Fruit fly (Drosophila melanogaster) whole organism, embryonic: ENCODE measurements around the gene Spn88Eb.

Source experiments
- Ada2b ChIP-seq: fragments of 200-800 bp; sonication (Bioruptor generic); IDR thresholded peaks from 2 replicates; pipeline ENCODE4 v1.3.6; 2022; ENCODE audit warnings: missing biosample characterization, missing genetic modification characterization
- Atf6 ChIP-seq: fragments of 200-800 bp; sonication (Bioruptor generic); IDR thresholded peaks from 2 replicates; pipeline ENCODE4 v1.3.6; 2022; ENCODE audit warnings: missing biosample characterization, missing genetic modification characterization
- BEAF-32 ChIP-seq: fragments of 200-800 bp; sonication (Bioruptor generic); optimal IDR thresholded peaks from 3 replicates; lab custom pipeline; 2017; ENCODE audit warnings: missing biosample characterization, missing genetic modification characterization, mild to moderate bottlenecking, moderate library complexity, missing genetic modification reagents
- BtbVII ChIP-seq: fragments of 200-800 bp; sonication (Bioruptor generic); optimal IDR thresholded peaks from 3 replicates; lab custom pipeline; 2017; ENCODE audit warnings: missing biosample characterization, mild to moderate bottlenecking, missing genetic modification characterization
- CG10462 ChIP-seq: fragments of 200-800 bp; sonication (Bioruptor generic); optimal IDR thresholded peaks from 2 replicates; lab custom pipeline; 2016; ENCODE audit warnings: missing biosample characterization, missing genetic modification characterization
- CG11723 ChIP-seq: fragments of 200-800 bp; sonication (Bioruptor generic); optimal IDR thresholded peaks from 2 replicates; lab custom pipeline; 2017; ENCODE audit warnings: missing biosample characterization, mild to moderate bottlenecking, missing genetic modification characterization
- CG12071 ChIP-seq: fragments of 200-800 bp; sonication (Bioruptor generic); optimal IDR thresholded peaks from 3 replicates; lab custom pipeline; 2018; ENCODE audit warnings: missing biosample characterization, mild to moderate bottlenecking, missing genetic modification characterization
- CG12236 ChIP-seq: fragments of 200-800 bp; sonication (Bioruptor generic); optimal IDR thresholded peaks from 2 replicates; lab custom pipeline; 2016; ENCODE audit warnings: missing biosample characterization, missing genetic modification characterization
- CG15514 ChIP-seq: fragments of 200-800 bp; sonication (Bioruptor generic); optimal IDR thresholded peaks from 3 replicates; lab custom pipeline; 2017; ENCODE audit warnings: missing biosample characterization, missing genetic modification characterization, mild to moderate bottlenecking, moderate library complexity, missing genetic modification reagents
- CG17361 ChIP-seq: fragments of 200-800 bp; sonication (Bioruptor generic); IDR thresholded peaks from 3 replicates; pipeline ENCODE4 v1.3.6; 2022; ENCODE audit warnings: missing biosample characterization, missing genetic modification characterization
- CG17829 ChIP-seq: fragments of 200-800 bp; optimal IDR thresholded peaks from 2 replicates; lab custom pipeline; 2019; ENCODE audit warnings: missing biosample characterization, mild to moderate bottlenecking, missing genetic modification characterization, moderate library complexity
- CG2129 ChIP-seq: fragments of 200-800 bp; sonication (Bioruptor generic); IDR thresholded peaks from 2 replicates; pipeline ENCODE4 v1.3.6; 2022; ENCODE audit warnings: missing biosample characterization, missing genetic modification characterization; ENCODE audit not compliant: partially characterized antibody
- CG30403 ChIP-seq: fragments of 200-800 bp; sonication (Bioruptor generic); optimal IDR thresholded peaks from 3 replicates; lab custom pipeline; 2016; ENCODE audit warnings: missing biosample characterization, missing genetic modification characterization
- CG3163 ChIP-seq: fragments of 200-800 bp; sonication (Bioruptor generic); optimal IDR thresholded peaks from 3 replicates; lab custom pipeline; 2016; ENCODE audit warnings: missing biosample characterization, missing genetic modification characterization
- CG32767 ChIP-seq: fragments of 200-800 bp; sonication (Bioruptor generic); IDR thresholded peaks from 2 replicates; pipeline ENCODE4 v1.3.6; 2022; ENCODE audit warnings: missing biosample characterization, missing genetic modification characterization
- CG4360 ChIP-seq: fragments of 200-800 bp; sonication (Bioruptor generic); IDR thresholded peaks from 2 replicates; pipeline ENCODE4 v1.3.6; 2022; ENCODE audit warnings: missing biosample characterization, missing genetic modification characterization
- CG5180 ChIP-seq: fragments of 200-800 bp; sonication (Bioruptor generic); optimal IDR thresholded peaks from 3 replicates; lab custom pipeline; 2017; ENCODE audit warnings: missing biosample characterization, missing genetic modification characterization, mild to moderate bottlenecking, moderate library complexity, missing genetic modification reagents
- CG6854 ChIP-seq: fragments of 200-800 bp; sonication (Bioruptor generic); optimal IDR thresholded peaks from 3 replicates; lab custom pipeline; 2017; ENCODE audit warnings: missing biosample characterization, mild to moderate bottlenecking, missing genetic modification characterization
- CG7372 ChIP-seq: fragments of 200-800 bp; sonication (Bioruptor generic); IDR thresholded peaks from 2 replicates; pipeline ENCODE4 v1.3.6; 2022; ENCODE audit warnings: missing biosample characterization, missing genetic modification characterization
- Dbx ChIP-seq: fragments of 200-800 bp; sonication (Bioruptor generic); IDR thresholded peaks from 3 replicates; pipeline ENCODE4 v1.3.6; 2022; ENCODE audit warnings: missing biosample characterization, missing genetic modification characterization
- Dref ChIP-seq: fragments of 200-800 bp; sonication (Bioruptor generic); IDR thresholded peaks from 2 replicates; pipeline ENCODE4 v1.3.6; 2022; ENCODE audit warnings: missing biosample characterization, missing genetic modification characterization
- Gug ChIP-seq: fragments of 200-800 bp; sonication (Bioruptor generic); IDR thresholded peaks from 4 replicates; pipeline ENCODE4 v1.3.6; 2022; ENCODE audit warnings: missing biosample characterization, missing genetic modification characterization
- HmgD ChIP-seq: fragments of 200-800 bp; sonication (Bioruptor generic); optimal IDR thresholded peaks from 3 replicates; lab custom pipeline; 2016; ENCODE audit warnings: missing biosample characterization, missing genetic modification characterization
- HmgZ ChIP-seq: fragments of 200-800 bp; sonication (Bioruptor generic); optimal IDR thresholded peaks from 2 replicates; lab custom pipeline; 2018; ENCODE audit warnings: missing biosample characterization, mild to moderate bottlenecking, missing genetic modification characterization
- MTF-1 ChIP-seq: fragments of 200-800 bp; sonication (Bioruptor generic); optimal IDR thresholded peaks from 2 replicates; lab custom pipeline; 2018; ENCODE audit warnings: missing biosample characterization, mild to moderate bottlenecking, missing genetic modification characterization, borderline replicate concordance
- Mad ChIP-seq: fragments of 200-800 bp; sonication (Bioruptor generic); optimal IDR thresholded peaks from 2 replicates; lab custom pipeline; 2016; ENCODE audit warnings: missing biosample characterization, missing genetic modification characterization
- Med ChIP-seq: fragments of 200-800 bp; sonication (Bioruptor generic); peaks from one replicate; lab custom pipeline; 2016; ENCODE audit warnings: missing biosample characterization, missing genetic modification characterization, mild to moderate bottlenecking, inconsistent platforms, moderate library complexity
- NK7.1 ChIP-seq: fragments of 200-800 bp; sonication (Bioruptor generic); optimal IDR thresholded peaks from 3 replicates; lab custom pipeline; 2016; ENCODE audit warnings: missing biosample characterization, missing genetic modification characterization
- amos ChIP-seq: fragments of 200-800 bp; sonication (Bioruptor generic); IDR thresholded peaks from 2 replicates; pipeline ENCODE4 v1.3.6; 2022; ENCODE audit warnings: missing biosample characterization, missing genetic modification characterization; ENCODE audit not compliant: partially characterized antibody
- ara ChIP-seq: fragments of 200-800 bp; sonication (Bioruptor generic); IDR thresholded peaks from 2 replicates; pipeline ENCODE4 v1.3.6; 2022; ENCODE audit warnings: missing biosample characterization, missing genetic modification characterization
- ato ChIP-seq: fragments of 200-800 bp; sonication (Bioruptor generic); IDR thresholded peaks from 2 replicates; pipeline ENCODE4 v1.3.6; 2022; ENCODE audit warnings: missing biosample characterization, missing genetic modification characterization; ENCODE audit not compliant: partially characterized antibody
- az2 ChIP-seq: fragments of 200-800 bp; sonication (Bioruptor generic); optimal IDR thresholded peaks from 3 replicates; lab custom pipeline; 2016; ENCODE audit warnings: missing biosample characterization, missing genetic modification characterization
- bab2 ChIP-seq: fragments of 200-800 bp; sonication (Bioruptor generic); optimal IDR thresholded peaks from 2 replicates; lab custom pipeline; 2016; ENCODE audit warnings: missing biosample characterization, missing genetic modification characterization
- cato ChIP-seq: fragments of 200-800 bp; sonication (Bioruptor generic); optimal IDR thresholded peaks from 2 replicates; lab custom pipeline; 2016; ENCODE audit warnings: missing biosample characterization, missing genetic modification characterization, borderline replicate concordance
- danr ChIP-seq: fragments of 200-800 bp; sonication (Bioruptor generic); IDR thresholded peaks from 2 replicates; pipeline ENCODE4 v1.3.6; 2022; ENCODE audit warnings: missing biosample characterization, missing genetic modification characterization
- eve ChIP-seq, 2 experiments: fragments of >200 bp; optimal IDR thresholded peaks; 2 replicates each; lab custom pipeline; 2017; ENCODE audit warnings: missing biosample characterization in 2 of 2, missing genetic modification characterization in 2 of 2
- eyg ChIP-seq: fragments of 200-800 bp; sonication (Bioruptor generic); optimal IDR thresholded peaks from 3 replicates; lab custom pipeline; 2016; ENCODE audit warnings: missing biosample characterization, missing genetic modification characterization
- fu2 ChIP-seq: fragments of 200-800 bp; sonication (Bioruptor generic); optimal IDR thresholded peaks from 2 replicates; lab custom pipeline; 2016; ENCODE audit warnings: missing biosample characterization, missing genetic modification characterization
- grau ChIP-seq: fragments of 200-800 bp; optimal IDR thresholded peaks from 3 replicates; lab custom pipeline; 2019; ENCODE audit warnings: missing biosample characterization, mild to moderate bottlenecking, missing genetic modification characterization, moderate library complexity
- grn ChIP-seq: fragments of 200-800 bp; sonication (Bioruptor generic); optimal IDR thresholded peaks from 3 replicates; lab custom pipeline; 2017; ENCODE audit warnings: missing biosample characterization, missing genetic modification characterization
- hth ChIP-seq: fragments of >200 bp; optimal IDR thresholded peaks from 2 replicates; lab custom pipeline; 2017; ENCODE audit warnings: inconsistent platforms
- otp ChIP-seq: fragments of 200-800 bp; sonication (Bioruptor generic); IDR thresholded peaks from 3 replicates; pipeline ENCODE4, ENCODE4 v1.3.6; 2022; ENCODE audit warnings: missing biosample characterization, missing genetic modification characterization
- ranshi ChIP-seq: fragments of 200-800 bp; sonication (Bioruptor generic); IDR thresholded peaks from 2 replicates; pipeline ENCODE4 v1.3.6; 2022; ENCODE audit warnings: missing biosample characterization, missing genetic modification characterization
- sob ChIP-seq: fragments of 200-800 bp; sonication (Bioruptor generic); IDR thresholded peaks from 2 replicates; pipeline ENCODE4 v1.3.6; 2022; ENCODE audit warnings: missing biosample characterization, missing genetic modification characterization
- ssp ChIP-seq: fragments of 200-800 bp; sonication (Bioruptor generic); IDR thresholded peaks from 2 replicates; pipeline ENCODE4 v1.3.6; 2022; ENCODE audit warnings: missing biosample characterization, missing genetic modification characterization
- tin ChIP-seq: fragments of 200-800 bp; sonication (Bioruptor generic); optimal IDR thresholded peaks from 3 replicates; lab custom pipeline; 2016; ENCODE audit warnings: missing biosample characterization, missing genetic modification characterization
- tio ChIP-seq: fragments of 200-800 bp; sonication (Bioruptor generic); optimal IDR thresholded peaks from 2 replicates; lab custom pipeline; 2017; ENCODE audit warnings: missing biosample characterization, missing genetic modification characterization, inconsistent platforms
- tll ChIP-seq, 2 experiments: fragments of 200-800 bp in 1 of 2; fragments of >200 bp in 1 of 2; sonication (Bioruptor generic) in 1 of 2; optimal IDR thresholded peaks; 2 replicates each; lab custom pipeline; 2017 to 2019; ENCODE audit warnings: missing biosample characterization in 2 of 2, missing genetic modification characterization in 2 of 2, mild to moderate bottlenecking in 1 of 2, moderate library complexity in 1 of 2
- unpg ChIP-seq: fragments of 200-800 bp; sonication (Bioruptor generic); optimal IDR thresholded peaks from 3 replicates; lab custom pipeline; 2018; ENCODE audit warnings: missing biosample characterization, mild to moderate bottlenecking, missing genetic modification characterization, moderate library complexity

The Spn88Eb gene

dm6 chr3R:15208712-15209499 is at the start of gene Spn88Eb, which contains the start of gene Mau2 (continued):
- peak; percentile 77 for TF ChIP-seq CG17829 (tag; lab: Kevin White, UChicago)
- TF ChIP-seq HmgZ (tag; lab: Kevin White, UChicago): peak; percentile 58
- TF ChIP-seq CG5180 (GFP tag; lab: Kevin White, UChicago): no peak
- peak; percentile 61 for TF ChIP-seq bab2 (GFP tag; lab: Kevin White, UChicago)
- TF ChIP-seq Mad (GFP tag; lab: Kevin White, UChicago): peak; percentile 48
- TF ChIP-seq Atf6 (GFP tag; lab: Robert Waterston, UW): 0 out of 2 replicates have a peak, but pooled peaks have one; percentile 31
- TF ChIP-seq Dbx (GFP tag; lab: Robert Waterston, UW): peak; percentile 82
- no peak for TF ChIP-seq BtbVII (GFP tag; lab: Kevin White, UChicago)
- no peak for TF ChIP-seq CG11723 (GFP tag; lab: Kevin White, UChicago)
- peak; percentile 71; the same call in 1 of the 2 replicates for TF ChIP-seq CG7372 (GFP tag; lab: Robert Waterston, UW)
- peak; percentile 37 for TF ChIP-seq eyg (GFP tag; lab: Kevin White, UChicago)
- peak; percentile 94 for TF ChIP-seq Med (GFP tag; lab: Kevin White, UChicago)
- TF ChIP-seq CG12071 (GFP tag; lab: Kevin White, UChicago): no peak
- TF ChIP-seq tin (GFP tag; lab: Kevin White, UChicago): peak; percentile 69
- TF ChIP-seq CG30403 (GFP tag; lab: Kevin White, UChicago): peak; percentile 81
- no peak for TF ChIP-seq hth (lab: Kevin White, UChicago)
- TF ChIP-seq CG32767 (GFP tag; lab: Robert Waterston, UW): 0 out of 2 replicates have a peak, but pooled peaks have one; percentile 52
- TF ChIP-seq CG17361: peak; percentile 79; the same call in 2 of the 3 replicates
- TF ChIP-seq CG3163: peak; percentile 43
- peak; percentile 82 for TF ChIP-seq BEAF-32 (GFP tag; lab: Kevin White, UChicago)
- TF ChIP-seq eve (GFP tag; optimal IDR thresholded peaks at IDR 0.05; lab: Kevin White, UChicago): no peak
- TF ChIP-seq CG10462: no peak
- no peak for TF ChIP-seq CG6854 (GFP tag; lab: Kevin White, UChicago)
- TF ChIP-seq ato (GFP tag; lab: Robert Waterston, UW): peak; percentile 23; the same call in 1 of the 2 replicates
- TF ChIP-seq CG12236: no peak
- peak; percentile 79 for TF ChIP-seq amos (GFP tag; lab: Robert Waterston, UW)
- no peak for TF ChIP-seq danr (GFP tag; lab: Robert Waterston, UW)
- peak; percentile 82 for TF ChIP-seq ssp (GFP tag; lab: Robert Waterston, UW)
- peak; percentile 60 for TF ChIP-seq az2 (GFP tag; lab: Kevin White, UChicago)
- peak; percentile 88 for TF ChIP-seq Gug (GFP tag; lab: Robert Waterston, UW)
- TF ChIP-seq sob (GFP tag; lab: Robert Waterston, UW): peak; percentile 94
- peak; percentile 60 for TF ChIP-seq CG15514
- TF ChIP-seq unpg (GFP tag; lab: Kevin White, UChicago): no peak
- peak; percentile 4 for TF ChIP-seq MTF-1 (GFP tag; lab: Kevin White, UChicago)
- no peak for TF ChIP-seq NK7.1 (GFP tag; lab: Kevin White, UChicago)
- TF ChIP-seq CG4360 (GFP tag; lab: Robert Waterston, UW): no peak
- TF ChIP-seq Dref: peak; percentile 73
- no peak for TF ChIP-seq grn (GFP tag; lab: Kevin White, UChicago)
- peak; percentile 43; the same call in 1 of the 2 replicates for TF ChIP-seq ara (GFP tag; lab: Robert Waterston, UW)
- TF ChIP-seq otp (GFP tag; lab: Robert Waterston, UW): peak; percentile 55; the same call in 1 of the 3 replicates
- peak; percentile 52 for TF ChIP-seq fu2 (GFP tag; lab: Kevin White, UChicago)
- TF ChIP-seq Ada2b (GFP tag; lab: Robert Waterston, UW): 0 out of 2 replicates have a peak, but pooled peaks have one; percentile 24
- peak; percentile 64 for TF ChIP-seq HmgD
- no peak for TF ChIP-seq tll (GFP tag; optimal IDR thresholded peaks at IDR 0.05; lab: Kevin White, UChicago)
- peak; percentile 66 for TF ChIP-seq grau (tag; lab: Kevin White, UChicago)
- TF ChIP-seq CG2129 (GFP tag; lab: Robert Waterston, UW): no peak; the same call in 1 of the 2 replicates
- no peak for TF ChIP-seq tio (GFP tag; lab: Kevin White, UChicago)
- TF ChIP-seq cato: peak; percentile 24
- peak; percentile 66 for TF ChIP-seq ranshi (GFP tag; lab: Robert Waterston, UW)
